Fruit fly (Drosophila melanogaster): ENCODE measurements around the gene CG6833.

The CG6833 gene

DNA sequence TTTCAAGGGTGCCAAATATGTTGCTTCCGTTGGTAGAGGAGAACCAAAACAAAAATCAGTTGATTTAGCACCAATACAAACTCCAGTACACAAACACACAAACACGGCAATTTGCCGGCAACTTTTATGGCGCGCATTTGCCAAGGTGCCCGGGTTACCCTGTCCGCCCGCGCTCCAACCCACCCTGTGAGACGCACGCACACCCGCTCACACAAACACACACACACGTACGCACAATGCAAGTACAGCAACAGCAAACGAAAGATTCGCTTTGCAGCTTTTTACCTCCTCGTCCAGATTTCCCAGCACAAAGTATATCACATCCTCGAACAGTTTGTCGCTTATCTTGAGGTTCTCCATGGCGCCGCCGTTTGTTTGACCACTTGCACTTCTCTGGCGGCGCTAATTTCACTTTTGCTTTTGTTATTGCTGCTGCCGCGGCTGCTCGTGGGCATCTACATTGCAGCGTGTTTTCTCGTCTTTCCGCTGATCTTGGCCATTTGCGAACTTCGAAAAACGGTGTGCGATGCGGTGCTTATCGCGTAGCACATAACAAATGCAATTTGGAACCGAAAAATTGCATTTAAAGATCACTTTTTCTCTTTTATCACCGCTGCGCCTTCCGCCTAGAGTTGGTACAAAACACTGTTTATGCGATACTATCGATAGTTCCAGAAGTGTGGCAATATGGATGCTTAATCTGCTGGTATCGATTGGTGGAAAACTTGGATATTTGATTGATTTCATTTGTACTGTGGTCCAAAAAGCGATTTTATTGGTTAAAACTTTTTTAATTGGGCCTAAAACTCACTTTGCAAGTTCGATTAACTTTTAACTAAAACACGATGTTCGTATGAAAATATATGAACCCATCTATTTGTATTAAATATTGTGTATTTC, 22.3 kb upstream of the CG6833 start, which contains the start of gene Ptip (continued):
- TF ChIP-seq prd (optimal IDR thresholded peaks at IDR 0.05): no peak
- 0 out of 3 replicates have a peak, but pooled peaks have one; percentile 19 for TF ChIP-seq prd (GFP tag; IDR thresholded peaks at IDR 0.05)
- no peak for TF ChIP-seq gce (GFP tag; IDR thresholded peaks at IDR 0.05)
- TF ChIP-seq Taf1 (GFP tag; IDR thresholded peaks at IDR 0.05): no peak
- no peak for TF ChIP-seq eve (GFP tag; optimal IDR thresholded peaks at IDR 0.05)
- no peak for TF ChIP-seq sd (tag; optimal IDR thresholded peaks at IDR 0.05)
- no peak for TF ChIP-seq pan (optimal IDR thresholded peaks at IDR 0.05)
- TF ChIP-seq pan (GFP tag; optimal IDR thresholded peaks at IDR 0.05 in 1 of 2, IDR thresholded peaks at IDR 0.05 in 1 of 2): peak in 1 of 2 experiments; percentile 53
- TF ChIP-seq fd64A (GFP tag; optimal IDR thresholded peaks at IDR 0.05): peak; percentile 73
- TF ChIP-seq CG13296 (GFP tag; optimal IDR thresholded peaks at IDR 0.05): peak; percentile 42
- TF ChIP-seq CG7786 (GFP tag; optimal IDR thresholded peaks at IDR 0.05): no peak
- TF ChIP-seq Dbx (GFP tag; IDR thresholded peaks at IDR 0.05): peak; percentile 46; the same call in 1 of the 3 replicates
- TF ChIP-seq CG2712 (tag; optimal IDR thresholded peaks at IDR 0.05): no peak
- TF ChIP-seq CG2678 (tag; optimal IDR thresholded peaks at IDR 0.05): no peak
- no peak for TF ChIP-seq CG15479 (GFP tag; optimal IDR thresholded peaks at IDR 0.05)
- TF ChIP-seq gsb (GFP tag; IDR thresholded peaks at IDR 0.05): no peak
- TF ChIP-seq cwo (GFP tag; optimal IDR thresholded peaks at IDR 0.05): no peak
- TF ChIP-seq CG30403 (GFP tag; optimal IDR thresholded peaks at IDR 0.05): no peak
- TF ChIP-seq slbo (GFP tag; IDR thresholded peaks at IDR 0.05): peak; percentile 61
- no peak for TF ChIP-seq CG10565 (GFP tag; optimal IDR thresholded peaks at IDR 0.05)
- peak; percentile 87 for TF ChIP-seq ci (GFP tag; IDR thresholded peaks at IDR 0.05)
- no peak for TF ChIP-seq ERR (GFP tag; optimal IDR thresholded peaks at IDR 0.05)
- TF ChIP-seq CG11398 (GFP tag; optimal IDR thresholded peaks at IDR 0.05): peak; percentile 69
- TF ChIP-seq row (GFP tag; IDR thresholded peaks at IDR 0.05): peak; percentile 83
- TF ChIP-seq CG1529 (GFP tag; optimal IDR thresholded peaks at IDR 0.05): peak; percentile 45
- no peak for TF ChIP-seq aop (GFP tag; IDR thresholded peaks at IDR 0.05)
- TF ChIP-seq E2f1 (GFP tag; IDR thresholded peaks at IDR 0.05): peak; percentile 98
- TF ChIP-seq rib (GFP tag; IDR thresholded peaks at IDR 0.05): peak; percentile 53
- no peak for TF ChIP-seq en (GFP tag; optimal IDR thresholded peaks at IDR 0.05)
- peak; percentile 49 for TF ChIP-seq lab (GFP tag; optimal IDR thresholded peaks at IDR 0.05)
- peak; percentile 39 for TF ChIP-seq CG13424 (tag; optimal IDR thresholded peaks at IDR 0.05)
- no peak for TF ChIP-seq TFAM (GFP tag; optimal IDR thresholded peaks at IDR 0.05)
- no peak for TF ChIP-seq CG14965 (GFP tag; optimal IDR thresholded peaks at IDR 0.05; ENCODE audit: borderline replicate concordance)
- TF ChIP-seq B-H2 (GFP tag; optimal IDR thresholded peaks at IDR 0.05): peak; percentile 56
- TF ChIP-seq CG14710 (tag; optimal IDR thresholded peaks at IDR 0.05): peak; percentile 79
- TF ChIP-seq Nf-YB (GFP tag; optimal IDR thresholded peaks at IDR 0.05): no peak
- TF ChIP-seq Sin3A (optimal IDR thresholded peaks at IDR 0.05): peak; percentile 86
- peak; percentile 24; the same call in 1 of the 2 replicates for TF ChIP-seq CG11085 (GFP tag; IDR thresholded peaks at IDR 0.05)
- peak; percentile 56; the same call in 2 of the 3 replicates for TF ChIP-seq ken (GFP tag; IDR thresholded peaks at IDR 0.05)
- no peak for TF ChIP-seq CG17328 (GFP tag; IDR thresholded peaks at IDR 0.05)
- TF ChIP-seq pum (GFP tag; optimal IDR thresholded peaks at IDR 0.05): no peak
- TF ChIP-seq eyg (GFP tag; optimal IDR thresholded peaks at IDR 0.05): no peak
- TF ChIP-seq CG8924 (tag; optimal IDR thresholded peaks at IDR 0.05): no peak
- no peak for TF ChIP-seq CG4424 (GFP tag; optimal IDR thresholded peaks at IDR 0.05)
- no peak for TF ChIP-seq CG10959 (GFP tag; IDR thresholded peaks at IDR 0.05)
- TF ChIP-seq dmrt11E (tag; optimal IDR thresholded peaks at IDR 0.05): no peak
- 0 out of 3 replicates have a peak, but pooled peaks have one; percentile 34 for TF ChIP-seq zfh1 (GFP tag; IDR thresholded peaks at IDR 0.05)
- TF ChIP-seq CG10321 (GFP tag; IDR thresholded peaks at IDR 0.05): no peak
- TF ChIP-seq CG8359 (GFP tag; optimal IDR thresholded peaks at IDR 0.05; ENCODE audit: borderline replicate concordance): no peak
- TF ChIP-seq CG15269 (tag; optimal IDR thresholded peaks at IDR 0.05): no peak

All from whole organism, embryonic.